Fruit fly (Drosophila melanogaster): ENCODE data around the gene Cad87A.

The Cad87A gene

dm6 chr3R:11967262-11968029 is 18.5 kb upstream of the Cad87A start, which contains the start of the genes CG12213 and GC1 (continued):
- peak; percentile 97 for TF ChIP-seq CG42726 (GFP tag; IDR thresholded peaks at IDR 0.05; ENCODE audit: partially characterized antibody)
- TF ChIP-seq jigr1 (GFP tag; IDR thresholded peaks at IDR 0.05), result peak; percentile 89; the same call in 1 of the 3 replicates
- TF ChIP-seq CG17186 (GFP tag; optimal IDR thresholded peaks at IDR 0.05), result peak; percentile 18
- peak; percentile 98 for TF ChIP-seq vnd (GFP tag; IDR thresholded peaks at IDR 0.05; ENCODE audit: partially characterized antibody)
- no peak for TF ChIP-seq CG1602 (GFP tag; optimal IDR thresholded peaks at IDR 0.05)
- TF ChIP-seq onecut (GFP tag; IDR thresholded peaks at IDR 0.05), result no peak
- peak; percentile 98 for TF ChIP-seq hb (GFP tag; IDR thresholded peaks at IDR 0.05; ENCODE audit: partially characterized antibody)
- peak; percentile 9 for TF ChIP-seq Deaf1 (tag; optimal IDR thresholded peaks at IDR 0.05)
- peak; percentile 97 for TF ChIP-seq chinmo (GFP tag; IDR thresholded peaks at IDR 0.05; ENCODE audit: partially characterized antibody)
- peak; percentile 99 for TF ChIP-seq Scr (GFP tag; IDR thresholded peaks at IDR 0.05; ENCODE audit: partially characterized antibody)
- TF ChIP-seq CG7839 (tag; optimal IDR thresholded peaks at IDR 0.05), result peak; percentile 17
- TF ChIP-seq zf30C (GFP tag; optimal IDR thresholded peaks at IDR 0.05), result no peak
- no peak for TF ChIP-seq CG9437 (GFP tag; optimal IDR thresholded peaks at IDR 0.05)
- peak; percentile 40 for TF ChIP-seq CG4424 (GFP tag; optimal IDR thresholded peaks at IDR 0.05)
- TF ChIP-seq Hr51 (GFP tag; optimal IDR thresholded peaks at IDR 0.05), result peak in 1 of 2 experiments; percentile 9
- TF ChIP-seq row (GFP tag; IDR thresholded peaks at IDR 0.05), result peak; percentile 82
- no peak for TF ChIP-seq ro (GFP tag; IDR thresholded peaks at IDR 0.05)
- peak; percentile 50 for TF ChIP-seq CG2120 (GFP tag; optimal IDR thresholded peaks at IDR 0.05)
- TF ChIP-seq Fer3 (tag; optimal IDR thresholded peaks at IDR 0.05), result no peak
- TF ChIP-seq gsb-n (tag; optimal IDR thresholded peaks at IDR 0.05), result peak; percentile 34
- TF ChIP-seq Dref (GFP tag; IDR thresholded peaks at IDR 0.05), result peak; percentile 76
- peak; percentile 39 for TF ChIP-seq Nf-YB (GFP tag; optimal IDR thresholded peaks at IDR 0.05)
- TF ChIP-seq CG15601 (tag; optimal IDR thresholded peaks at IDR 0.05), result peak; percentile 53
- TF ChIP-seq Stat92E (GFP tag; optimal IDR thresholded peaks at IDR 0.05), result no peak
- peak; percentile 8 for TF ChIP-seq dmrt11E (tag; optimal IDR thresholded peaks at IDR 0.05)
- TF ChIP-seq crol (GFP tag; IDR thresholded peaks at IDR 0.05), result peak; percentile 72
- no peak for TF ChIP-seq ATbp (GFP tag; optimal IDR thresholded peaks at IDR 0.05)
- no peak for TF ChIP-seq CG4820 (GFP tag; optimal IDR thresholded peaks at IDR 0.05)
- peak in 1 of 2 experiments; percentile 48 for TF ChIP-seq crp (GFP tag; optimal IDR thresholded peaks at IDR 0.05)
- peak; percentile 99 for TF ChIP-seq CG14860 (GFP tag; IDR thresholded peaks at IDR 0.05; ENCODE audit: partially characterized antibody)
- TF ChIP-seq CG34422 (GFP tag; IDR thresholded peaks at IDR 0.05), result 0 out of 3 replicates have a peak, but pooled peaks have one; percentile 12
- peak; percentile 5 for TF ChIP-seq CG18476 (GFP tag; optimal IDR thresholded peaks at IDR 0.05)
- peak; percentile 11 for TF ChIP-seq CG2678 (tag; optimal IDR thresholded peaks at IDR 0.05)
- no peak for TF ChIP-seq pan (optimal IDR thresholded peaks at IDR 0.05)
- TF ChIP-seq pan (GFP tag; optimal IDR thresholded peaks at IDR 0.05 in 1 of 2, IDR thresholded peaks at IDR 0.05 in 1 of 2), result peak in 1 of 2 experiments; percentile 28
- peak; percentile 97 for TF ChIP-seq Opbp (GFP tag; IDR thresholded peaks at IDR 0.05; ENCODE audit: partially characterized antibody)
- TF ChIP-seq CG34376 (GFP tag; optimal IDR thresholded peaks at IDR 0.05), result no peak
- peak; percentile 52 for TF ChIP-seq mam (GFP tag; optimal IDR thresholded peaks at IDR 0.05)
- TF ChIP-seq CG17385 (GFP tag; optimal IDR thresholded peaks at IDR 0.05), result peak; percentile 42
- peak; percentile 0 for TF ChIP-seq run (tag; optimal IDR thresholded peaks at IDR 0.05)
- TF ChIP-seq CG12219 (GFP tag; optimal IDR thresholded peaks at IDR 0.05), result no peak
- peak; percentile 4 for TF ChIP-seq CG8388 (GFP tag; optimal IDR thresholded peaks at IDR 0.05)
- TF ChIP-seq Dfd (GFP tag; optimal IDR thresholded peaks at IDR 0.05), result no peak
- peak; percentile 38 for TF ChIP-seq CG18262 (tag; optimal IDR thresholded peaks at IDR 0.05)
- TF ChIP-seq inv (GFP tag; IDR thresholded peaks at IDR 0.05; ENCODE audit: partially characterized antibody), result peak; percentile 99
- TF ChIP-seq trem (tag; optimal IDR thresholded peaks at IDR 0.05), result peak; percentile 93
- TF ChIP-seq Atf6 (GFP tag; IDR thresholded peaks at IDR 0.05), result no peak

Data from whole organism, embryonic.